Worm (Caenorhabditis elegans): Measurements from ENCODE around the gene str-31.

ce11 chrV:7508566-7509044 lies at the start of gene str-31, which contains the start of gene nhr-172:
- TF ChIP-seq ceh-79 (tag; optimal IDR thresholded peaks at IDR 0.05) (no peak), hlh-12 (tag; optimal IDR thresholded peaks at IDR 0.05) (no peak), madf-8 (GFP tag; conservative IDR thresholded peaks at IDR 0.05) (no peak)
